Fruit fly (Drosophila melanogaster): ENCODE results near the gene RpL32.

DNA sequence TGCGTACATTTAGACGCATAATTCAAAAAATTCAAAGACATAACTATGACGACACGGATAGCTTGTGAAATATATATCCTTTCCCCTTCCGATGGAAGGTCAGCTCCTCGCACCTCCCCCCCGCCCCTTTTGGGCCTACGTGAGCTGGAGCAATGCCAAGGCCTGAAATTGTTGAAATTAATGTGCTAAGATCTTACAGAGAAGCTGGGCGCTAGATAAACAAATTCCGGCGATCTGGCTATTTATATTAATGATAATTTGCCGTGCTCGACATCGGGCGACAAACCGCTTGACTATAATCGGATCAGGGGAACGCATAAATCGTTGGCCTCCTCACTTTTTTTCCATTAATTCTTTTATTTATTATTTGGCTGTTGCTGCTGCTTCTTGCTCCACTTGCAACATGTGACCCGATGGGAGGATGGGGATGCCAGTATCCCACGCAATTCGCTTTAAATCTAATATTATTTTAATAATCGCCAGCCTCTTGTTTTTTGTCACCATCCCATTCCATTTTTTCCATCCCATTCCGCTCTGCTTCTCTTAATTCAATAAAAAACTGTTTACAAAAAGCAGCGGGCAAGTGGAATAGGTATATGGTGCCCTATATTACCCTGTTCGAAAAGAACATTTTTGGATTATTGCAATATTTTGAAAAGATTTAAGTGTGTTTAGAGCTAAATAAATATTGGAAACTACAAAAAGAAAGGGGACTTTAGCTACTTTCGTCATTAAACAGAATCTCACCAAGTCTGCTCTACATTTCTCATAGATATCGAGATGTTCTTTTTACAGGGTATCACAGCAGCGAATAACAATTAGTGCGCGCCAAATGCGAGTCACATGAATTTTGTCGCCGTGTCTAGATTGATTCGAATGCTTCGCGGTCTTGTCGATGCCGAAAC, 46.1 kb upstream of the RpL32 start:
- TF ChIP-seq Blimp-1 (GFP tag; optimal IDR thresholded peaks at IDR 0.05) (no peak), Hr39 (GFP tag; optimal IDR thresholded peaks at IDR 0.05) (no peak), CG6792 (GFP tag; optimal IDR thresholded peaks at IDR 0.05) (no peak)
